Fruit fly (Drosophila melanogaster) whole organism, embryonic: Measurements from ENCODE around the gene CG31823.

Experiments
- ATbp ChIP-seq: fragments of 200-800 bp; sonication (Bioruptor generic); optimal IDR thresholded peaks from 2 replicates; lab custom pipeline; 2017; ENCODE audit warnings: missing biosample characterization, mild to moderate bottlenecking, missing genetic modification characterization, missing genetic modification reagents
- Adf1 ChIP-seq: fragments of 200-800 bp; sonication (Bioruptor generic); IDR thresholded peaks from 2 replicates; pipeline ENCODE4 v1.3.6; 2022; ENCODE audit warnings: missing biosample characterization, missing genetic modification characterization
- Awh ChIP-seq: fragments of 200-800 bp; sonication (Bioruptor generic); IDR thresholded peaks from 2 replicates; pipeline ENCODE4, ENCODE4 v1.3.6; 2022; ENCODE audit warnings: missing biosample characterization, missing genetic modification characterization
- BEAF-32 ChIP-seq: fragments of 200-800 bp; sonication (Bioruptor generic); optimal IDR thresholded peaks from 3 replicates; lab custom pipeline; 2017; ENCODE audit warnings: missing biosample characterization, missing genetic modification characterization, mild to moderate bottlenecking, moderate library complexity, missing genetic modification reagents
- Bgb ChIP-seq: fragments of 200-800 bp; sonication (Bioruptor generic); IDR thresholded peaks from 2 replicates; pipeline ENCODE4 v1.3.6; 2022; ENCODE audit warnings: missing biosample characterization, missing genetic modification characterization; ENCODE audit not compliant: partially characterized antibody
- CG10147 ChIP-seq: fragments of 200-800 bp; sonication (Bioruptor generic); optimal IDR thresholded peaks from 2 replicates; lab custom pipeline; 2019; ENCODE audit warnings: missing biosample characterization, mild to moderate bottlenecking, missing genetic modification characterization, moderate library complexity
- CG10366 ChIP-seq: fragments of 200-800 bp; sonication (Bioruptor generic); IDR thresholded peaks from 2 replicates; pipeline ENCODE4 v1.3.6; 2022; ENCODE audit warnings: missing biosample characterization, missing genetic modification characterization
- CG13296 ChIP-seq: fragments of 200-800 bp; sonication (Bioruptor generic); optimal IDR thresholded peaks from 3 replicates; lab custom pipeline; 2018; ENCODE audit warnings: missing biosample characterization, mild to moderate bottlenecking, missing genetic modification characterization
- CG13894 ChIP-seq: fragments of 200-800 bp; sonication (Bioruptor generic); optimal IDR thresholded peaks from 3 replicates; lab custom pipeline; 2018; ENCODE audit warnings: missing biosample characterization, mild to moderate bottlenecking, missing genetic modification characterization, moderate library complexity
- CG15696 ChIP-seq: fragments of 200-800 bp; sonication (Bioruptor generic); optimal IDR thresholded peaks from 2 replicates; lab custom pipeline; 2019; ENCODE audit warnings: missing biosample characterization, mild to moderate bottlenecking, missing genetic modification characterization, moderate library complexity
- CG16779 ChIP-seq: fragments of 200-800 bp; sonication (Bioruptor generic); IDR thresholded peaks from 2 replicates; pipeline ENCODE4 v1.3.6; 2022; ENCODE audit warnings: missing biosample characterization, missing genetic modification characterization
- CG17328 ChIP-seq: fragments of 200-800 bp; sonication (Bioruptor generic); IDR thresholded peaks from 2 replicates; pipeline ENCODE4 v1.3.6; 2022; ENCODE audit warnings: missing biosample characterization, missing genetic modification characterization
- CG2678 ChIP-seq: fragments of 200-800 bp; sonication (Bioruptor generic); optimal IDR thresholded peaks from 3 replicates; lab custom pipeline; 2019; ENCODE audit warnings: missing biosample characterization, mild to moderate bottlenecking, missing genetic modification characterization, moderate library complexity
- CG2875 ChIP-seq: fragments of 200-800 bp; sonication (Bioruptor generic); optimal IDR thresholded peaks from 2 replicates; lab custom pipeline; 2017; ENCODE audit warnings: missing biosample characterization, mild to moderate bottlenecking, missing genetic modification characterization, missing genetic modification reagents
- CG3065 ChIP-seq: fragments of 200-800 bp; sonication (Bioruptor generic); optimal IDR thresholded peaks from 2 replicates; lab custom pipeline; 2016; ENCODE audit warnings: missing biosample characterization, missing genetic modification characterization
- CG4424 ChIP-seq: fragments of 200-800 bp; sonication (Bioruptor generic); optimal IDR thresholded peaks from 3 replicates; lab custom pipeline; 2016; ENCODE audit warnings: missing biosample characterization, missing genetic modification characterization
- CG6175 ChIP-seq: fragments of 200-800 bp; sonication (Bioruptor generic); IDR thresholded peaks from 3 replicates; pipeline ENCODE4 v1.3.6; 2022; ENCODE audit warnings: missing biosample characterization, missing genetic modification characterization
- CG6791 ChIP-seq: fragments of 200-800 bp; sonication (Bioruptor generic); IDR thresholded peaks from 3 replicates; pipeline ENCODE4 v1.3.6; 2022; ENCODE audit warnings: missing biosample characterization, missing genetic modification characterization; ENCODE audit not compliant: partially characterized antibody
- CG9817 ChIP-seq: fragments of 200-800 bp; sonication (Bioruptor generic); optimal IDR thresholded peaks from 2 replicates; lab custom pipeline; 2018; ENCODE audit warnings: missing biosample characterization, mild to moderate bottlenecking, missing genetic modification characterization, moderate library complexity
- CHES-1-like ChIP-seq: fragments of 200-800 bp; sonication (Bioruptor generic); optimal IDR thresholded peaks from 2 replicates; lab custom pipeline; 2016; ENCODE audit warnings: missing biosample characterization, missing genetic modification characterization
- D19B ChIP-seq: fragments of 200-800 bp; sonication (Bioruptor generic); optimal IDR thresholded peaks from 2 replicates; lab custom pipeline; 2017; ENCODE audit warnings: missing biosample characterization, mild to moderate bottlenecking, missing genetic modification characterization
- Dbx ChIP-seq: fragments of 200-800 bp; sonication (Bioruptor generic); IDR thresholded peaks from 3 replicates; pipeline ENCODE4 v1.3.6; 2022; ENCODE audit warnings: missing biosample characterization, missing genetic modification characterization
- Lpt ChIP-seq: fragments of >200 bp; optimal IDR thresholded peaks from 2 replicates; lab custom pipeline; 2018; ENCODE audit warnings: missing biosample characterization, missing genetic modification characterization
- Ravus ChIP-seq: fragments of 200-800 bp; sonication (Bioruptor generic); IDR thresholded peaks from 2 replicates; pipeline ENCODE4 v1.3.6; 2022; ENCODE audit warnings: missing biosample characterization, missing genetic modification characterization
- Vsx1 ChIP-seq: fragments of 200-800 bp; sonication (Bioruptor generic); optimal IDR thresholded peaks from 2 replicates; lab custom pipeline; 2017; ENCODE audit warnings: missing biosample characterization, mild to moderate bottlenecking, missing genetic modification characterization, missing genetic modification reagents
- bcd ChIP-seq: fragments of 200-800 bp; sonication (Bioruptor generic); optimal IDR thresholded peaks from 2 replicates; lab custom pipeline; 2017; ENCODE audit warnings: missing biosample characterization, mild to moderate bottlenecking, missing genetic modification characterization
- bsh ChIP-seq, 2 experiments: fragments of 200-800 bp; sonication (Bioruptor generic); optimal IDR thresholded peaks; 2 replicates each; lab custom pipeline; 2017 to 2018; ENCODE audit warnings: mild to moderate bottlenecking in 2 of 2, missing biosample characterization in 2 of 2, missing genetic modification characterization in 2 of 2, moderate library complexity in 1 of 2
- cas ChIP-seq: fragments of 200-800 bp; sonication (Bioruptor generic); IDR thresholded peaks from 2 replicates; pipeline ENCODE4 v1.3.6; 2022; ENCODE audit warnings: missing biosample characterization, missing genetic modification characterization
- caup ChIP-seq: fragments of 200-800 bp; sonication (Bioruptor generic); optimal IDR thresholded peaks from 3 replicates; lab custom pipeline; 2017; ENCODE audit warnings: missing biosample characterization, mild to moderate bottlenecking, missing genetic modification characterization, moderate library complexity; ENCODE audit not compliant: severe bottlenecking
- crc ChIP-seq: fragments of 200-800 bp; sonication (Bioruptor generic); optimal IDR thresholded peaks from 2 replicates; lab custom pipeline; 2016; ENCODE audit warnings: missing biosample characterization, missing genetic modification characterization
- crol ChIP-seq: fragments of 200-800 bp; sonication (Bioruptor generic); IDR thresholded peaks from 2 replicates; pipeline ENCODE4 v1.3.6; 2022; ENCODE audit warnings: missing biosample characterization, missing genetic modification characterization
- cwo ChIP-seq: fragments of 200-800 bp; sonication (Bioruptor generic); optimal IDR thresholded peaks from 3 replicates; lab custom pipeline; 2017; ENCODE audit warnings: missing biosample characterization, missing genetic modification characterization, mild to moderate bottlenecking, moderate library complexity, missing genetic modification reagents
- dm ChIP-seq: fragments of 200-800 bp; sonication (Bioruptor generic); optimal IDR thresholded peaks from 3 replicates; lab custom pipeline; 2016; ENCODE audit warnings: missing biosample characterization, missing genetic modification characterization
- exex ChIP-seq: fragments of 200-800 bp; sonication (Bioruptor generic); optimal IDR thresholded peaks from 4 replicates; lab custom pipeline; 2018; ENCODE audit warnings: missing biosample characterization, mild to moderate bottlenecking, missing genetic modification characterization, moderate library complexity
- gem ChIP-seq: fragments of 200-800 bp; sonication (Bioruptor generic); optimal IDR thresholded peaks from 2 replicates; lab custom pipeline; 2019; ENCODE audit warnings: missing biosample characterization, mild to moderate bottlenecking, missing genetic modification characterization, moderate library complexity
- grn ChIP-seq: fragments of 200-800 bp; sonication (Bioruptor generic); optimal IDR thresholded peaks from 3 replicates; lab custom pipeline; 2017; ENCODE audit warnings: missing biosample characterization, missing genetic modification characterization
- kah ChIP-seq: fragments of 200-800 bp; sonication (Bioruptor generic); optimal IDR thresholded peaks from 2 replicates; lab custom pipeline; 2018; ENCODE audit warnings: missing biosample characterization, mild to moderate bottlenecking, missing genetic modification characterization
- nau ChIP-seq: fragments of 200-800 bp; sonication (Bioruptor generic); optimal IDR thresholded peaks from 3 replicates; lab custom pipeline; 2017; ENCODE audit warnings: missing biosample characterization, mild to moderate bottlenecking, missing genetic modification characterization, missing genetic modification reagents
- nerfin-2 ChIP-seq: fragments of 200-800 bp; sonication (Bioruptor generic); IDR thresholded peaks from 2 replicates; pipeline ENCODE4 v1.3.6; 2022; ENCODE audit warnings: missing biosample characterization, missing genetic modification characterization; ENCODE audit not compliant: partially characterized antibody
- org-1 ChIP-seq: fragments of 200-800 bp; sonication (Bioruptor generic); optimal IDR thresholded peaks from 2 replicates; lab custom pipeline; 2017; ENCODE audit warnings: missing biosample characterization, missing genetic modification characterization
- sc ChIP-seq, 3 experiments: fragments of >200 bp in 2 of 3; fragments of 200-800 bp in 1 of 3; sonication (Bioruptor generic) in 1 of 3; optimal IDR thresholded peaks; 2 replicates in 2 of 3; 3 replicates in 1 of 3; lab custom pipeline; 2017; ENCODE audit warnings: mild to moderate bottlenecking in 1 of 3, missing biosample characterization in 1 of 3, missing genetic modification characterization in 1 of 3, missing genetic modification reagents in 1 of 3
- tap ChIP-seq: fragments of 200-800 bp; optimal IDR thresholded peaks from 3 replicates; lab custom pipeline; 2019; ENCODE audit warnings: missing biosample characterization, mild to moderate bottlenecking, missing genetic modification characterization, moderate library complexity
- trem ChIP-seq: fragments of 200-800 bp; optimal IDR thresholded peaks from 3 replicates; lab custom pipeline; 2019; ENCODE audit warnings: missing biosample characterization, mild to moderate bottlenecking, missing genetic modification characterization, moderate library complexity
- tx ChIP-seq: fragments of 200-800 bp; sonication (Bioruptor generic); optimal IDR thresholded peaks from 2 replicates; lab custom pipeline; 2016; ENCODE audit warnings: missing biosample characterization, missing genetic modification characterization
- unc-4 ChIP-seq: fragments of 200-800 bp; sonication (Bioruptor generic); IDR thresholded peaks from 2 replicates; pipeline ENCODE4 v1.3.6; 2022; ENCODE audit warnings: missing biosample characterization, missing genetic modification characterization; ENCODE audit not compliant: partially characterized antibody
- unpg ChIP-seq: fragments of 200-800 bp; sonication (Bioruptor generic); optimal IDR thresholded peaks from 3 replicates; lab custom pipeline; 2018; ENCODE audit warnings: missing biosample characterization, mild to moderate bottlenecking, missing genetic modification characterization, moderate library complexity
- vnd ChIP-seq: fragments of 200-800 bp; sonication (Bioruptor generic); IDR thresholded peaks from 3 replicates; pipeline ENCODE4 v1.3.6; 2022; ENCODE audit warnings: missing biosample characterization, missing genetic modification characterization; ENCODE audit not compliant: partially characterized antibody

The CG31823 gene

DNA sequence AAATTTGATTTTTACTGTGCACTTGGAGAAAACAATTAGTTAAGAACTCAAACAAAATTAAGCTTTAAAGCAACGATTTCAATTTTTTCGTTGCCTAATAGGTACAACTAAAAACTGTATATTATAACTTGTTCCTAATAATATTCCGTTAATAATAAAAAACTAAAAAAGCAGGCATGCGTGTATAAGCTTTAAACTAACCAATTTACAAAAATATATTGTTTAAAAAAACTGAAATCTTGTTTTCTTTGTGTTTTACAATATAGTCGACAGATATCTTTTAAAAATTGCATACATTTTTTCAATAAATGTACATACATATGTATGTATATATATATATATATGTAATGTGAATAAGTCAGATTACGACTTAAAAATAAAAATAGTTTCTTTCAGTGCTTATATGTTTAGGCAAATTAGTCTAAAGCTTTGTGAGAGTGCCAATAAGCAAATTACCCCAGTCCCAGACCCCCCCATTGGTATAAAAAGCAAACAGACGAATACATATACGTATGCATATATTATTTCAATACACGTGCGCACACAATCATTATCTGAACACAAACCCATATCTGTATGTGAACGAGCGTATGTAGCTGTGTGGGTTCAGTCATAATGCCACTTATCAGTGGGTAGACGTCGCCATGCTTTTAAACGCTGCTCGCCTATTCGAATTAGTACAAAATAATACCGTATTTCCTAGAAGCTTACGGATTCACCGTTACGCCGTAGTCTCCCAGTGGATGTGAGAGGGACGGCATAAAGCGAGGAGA is 12.8 kb upstream of the CG31823 start (continued):
- TF ChIP-seq CG9817 (tag; lab: Kevin White, UChicago) (peak; percentile 54), CG10147 (GFP tag; lab: Kevin White, UChicago) (peak; percentile 66), CG13296 (peak; percentile 45), CG16779 (GFP tag; lab: Robert Waterston, UW) (no peak), CG17328 (peak; percentile 46; the same call in 1 of the 2 replicates), Dbx (GFP tag; lab: Robert Waterston, UW) (peak; percentile 50; the same call in 2 of the 3 replicates), crc (GFP tag; lab: Kevin White, UChicago) (no peak), BEAF-32 (GFP tag; lab: Kevin White, UChicago) (no peak), CG4424 (GFP tag; lab: Kevin White, UChicago) (peak; percentile 79), caup (GFP tag; lab: Kevin White, UChicago) (no peak), CG2875 (GFP tag; lab: Kevin White, UChicago) (peak; percentile 70), bcd (GFP tag; lab: Kevin White, UChicago) (peak; percentile 74), Vsx1 (peak; percentile 93), trem (tag; lab: Kevin White, UChicago) (peak; percentile 68), Bgb (GFP tag; lab: Robert Waterston, UW) (peak; percentile 38; the same call in 1 of the 2 replicates), bsh (GFP tag; optimal IDR thresholded peaks at IDR 0.05; lab: Kevin White, UChicago) (peak in 1 of 2 experiments; percentile 83), crol (GFP tag; lab: Robert Waterston, UW) (peak; percentile 66), dm (GFP tag; lab: Kevin White, UChicago) (no peak), nerfin-2 (no peak), D19B (GFP tag; lab: Kevin White, UChicago) (peak; percentile 39), kah (GFP tag; lab: Kevin White, UChicago) (no peak), unpg (GFP tag; lab: Kevin White, UChicago) (peak; percentile 71), unc-4 (GFP tag; lab: Robert Waterston, UW) (peak; percentile 22; the same call in 1 of the 2 replicates), CG13894 (peak; percentile 92), Lpt (no peak), CG2678 (tag; lab: Kevin White, UChicago) (peak; percentile 93), cas (GFP tag; lab: Robert Waterston, UW) (no peak), CG10366 (GFP tag; lab: Robert Waterston, UW) (peak; percentile 36; the same call in 1 of the 2 replicates), grn (no peak), sc (optimal IDR thresholded peaks at IDR 0.05; lab: Kevin White, UChicago) (no peak), sc (GFP tag; optimal IDR thresholded peaks at IDR 0.05; lab: Kevin White, UChicago) (peak; percentile 86), cwo (peak; percentile 98), exex (tag; lab: Kevin White, UChicago) (peak; percentile 71), CG3065 (no peak), nau (GFP tag; lab: Kevin White, UChicago) (no peak), vnd (no peak), tx (no peak), CG6175 (GFP tag; lab: Robert Waterston, UW) (no peak), Ravus (GFP tag; lab: Robert Waterston, UW) (no peak), Adf1 (peak; percentile 58), ATbp (GFP tag; lab: Kevin White, UChicago) (peak; percentile 43), CG15696 (tag; lab: Kevin White, UChicago) (no peak), CG6791 (GFP tag; lab: Robert Waterston, UW) (peak; percentile 65; the same call in 2 of the 3 replicates), tap (tag; lab: Kevin White, UChicago) (peak; percentile 67), Awh (GFP tag; lab: Robert Waterston, UW) (no peak), CHES-1-like (no peak), org-1 (GFP tag; lab: Kevin White, UChicago) (peak; percentile 59), gem (tag; lab: Kevin White, UChicago) (peak; percentile 94)
